Fruit fly (Drosophila melanogaster) S2 (cell line): ENCODE data around the gene CG44004.

Experiments
- CG8478 ChIP-seq: fragments of >200 bp; optimal IDR thresholded peaks from 2 replicates; lab custom pipeline; 2018
- CTCF ChIP-seq, 2 experiments: fragments of >200 bp; optimal IDR thresholded peaks; 2 replicates each; lab custom pipeline; 2018

dm6 chr3L:18079123-18079522 lies 5.5 kb upstream of the CG44004 start:
- TF ChIP-seq CG8478 (lab: Kevin White, UChicago) (no peak), CTCF (optimal IDR thresholded peaks at IDR 0.05; lab: Kevin White, UChicago) (no peak)
